In genomic region chr3L:17804511-17804910, dm6 we compare ENCODE assay signal across 1 fruit fly cellular context.
TF ChIP-seq lines count a peak whose summit lies in the region.

ais (minus strand) TSS chr3L:17804715.

TF ChIP-seq in whole organism, embryonic, 481 proteins besides CTCF, POLR2A, EP300 and RAD21 (continued from another document and continues in another):
- TF ChIP-seq chm (GFP tag; IDR thresholded peaks at IDR 0.05; lab: Robert Waterston, UW) (peak; percentile 39; the same call in 1 of the 2 replicates), CG14441 (GFP tag; IDR thresholded peaks at IDR 0.05; lab: Robert Waterston, UW) (no peak), Antp (GFP tag; optimal IDR thresholded peaks at IDR 0.05; lab: Kevin White, UChicago) (no peak), Xbp1 (GFP tag; optimal IDR thresholded peaks at IDR 0.05; lab: Kevin White, UChicago) (peak; percentile 34), wek (GFP tag; optimal IDR thresholded peaks at IDR 0.05; lab: Kevin White, UChicago) (no peak), CG10321 (GFP tag; IDR thresholded peaks at IDR 0.05; lab: Robert Waterston, UW) (no peak), dan (GFP tag; IDR thresholded peaks at IDR 0.05; lab: Robert Waterston, UW) (no peak), zf30C (GFP tag; optimal IDR thresholded peaks at IDR 0.05; lab: Kevin White, UChicago) (no peak), Doc2 (GFP tag; IDR thresholded peaks at IDR 0.05; lab: Robert Waterston, UW) (no peak), Oli (tag; optimal IDR thresholded peaks at IDR 0.05; lab: Kevin White, UChicago) (peak; percentile 17), Hr39 (optimal IDR thresholded peaks at IDR 0.05; lab: Kevin White, UChicago) (no peak), NfI (GFP tag; optimal IDR thresholded peaks at IDR 0.05; lab: Kevin White, UChicago) (peak; percentile 10), Six4 (GFP tag; optimal IDR thresholded peaks at IDR 0.05; lab: Kevin White, UChicago) (no peak), CG6765 (GFP tag; optimal IDR thresholded peaks at IDR 0.05; lab: Kevin White, UChicago) (no peak), CG17829 (tag; optimal IDR thresholded peaks at IDR 0.05; lab: Kevin White, UChicago) (no peak), CG7357 (GFP tag; IDR thresholded peaks at IDR 0.05; lab: Robert Waterston, UW) (no peak), CG14965 (GFP tag; optimal IDR thresholded peaks at IDR 0.05; lab: Kevin White, UChicago; ENCODE audit: borderline replicate concordance) (no peak), gem (tag; optimal IDR thresholded peaks at IDR 0.05; lab: Kevin White, UChicago) (no peak), CG6175 (GFP tag; IDR thresholded peaks at IDR 0.05; lab: Robert Waterston, UW) (no peak), MBD-R2 (GFP tag; IDR thresholded peaks at IDR 0.05; lab: Robert Waterston, UW) (peak; percentile 53), MTF-1 (GFP tag; optimal IDR thresholded peaks at IDR 0.05; lab: Kevin White, UChicago; ENCODE audit: borderline replicate concordance) (no peak), pan (optimal IDR thresholded peaks at IDR 0.05; lab: Kevin White, UChicago) (no peak), pan (GFP tag; optimal IDR thresholded peaks at IDR 0.05 in 1 of 2, IDR thresholded peaks at IDR 0.05 in 1 of 2) (no peak), CG11456 (GFP tag; IDR thresholded peaks at IDR 0.05; lab: Robert Waterston, UW) (no peak), CHES-1-like (GFP tag; optimal IDR thresholded peaks at IDR 0.05; lab: Kevin White, UChicago) (no peak), lilli (GFP tag; optimal IDR thresholded peaks at IDR 0.05; lab: Kevin White, UChicago) (peak; percentile 54), CG12299 (tag; optimal IDR thresholded peaks at IDR 0.05; lab: Kevin White, UChicago) (no peak), CG4328 (GFP tag; optimal IDR thresholded peaks at IDR 0.05; lab: Kevin White, UChicago) (no peak), E2f2 (GFP tag; IDR thresholded peaks at IDR 0.05; lab: Robert Waterston, UW) (peak; percentile 51), Meics (GFP tag; optimal IDR thresholded peaks at IDR 0.05; lab: Kevin White, UChicago) (no peak), CG12391 (tag; optimal IDR thresholded peaks at IDR 0.05; lab: Kevin White, UChicago) (peak; percentile 39), sima (GFP tag; optimal IDR thresholded peaks at IDR 0.05; lab: Kevin White, UChicago) (no peak), schlank (tag; optimal IDR thresholded peaks at IDR 0.05; lab: Kevin White, UChicago) (no peak), CG17802 (tag; optimal IDR thresholded peaks at IDR 0.05; lab: Kevin White, UChicago) (no peak), CG2199 (GFP tag; IDR thresholded peaks at IDR 0.05; lab: Robert Waterston, UW) (no peak), H2.0 (GFP tag; IDR thresholded peaks at IDR 0.05; lab: Robert Waterston, UW) (no peak), CkIIα-i1 (GFP tag; IDR thresholded peaks at IDR 0.05; lab: Robert Waterston, UW) (no peak), nerfin-1 (tag; optimal IDR thresholded peaks at IDR 0.05; lab: Kevin White, UChicago) (no peak), Ptx1 (GFP tag; IDR thresholded peaks at IDR 0.05; lab: Robert Waterston, UW) (no peak), dpn (GFP tag; optimal IDR thresholded peaks at IDR 0.05; lab: Kevin White, UChicago) (peak in 1 of 2 experiments; percentile 10), Poxn (GFP tag; IDR thresholded peaks at IDR 0.05; lab: Robert Waterston, UW) (no peak), Blimp-1 (GFP tag; optimal IDR thresholded peaks at IDR 0.05; lab: Kevin White, UChicago) (no peak), jing (GFP tag; optimal IDR thresholded peaks at IDR 0.05; lab: Kevin White, UChicago) (no peak), p53 (GFP tag; optimal IDR thresholded peaks at IDR 0.05; lab: Kevin White, UChicago) (no peak), Hr78 (GFP tag; optimal IDR thresholded peaks at IDR 0.05; lab: Kevin White, UChicago) (no peak), pnt (GFP tag; optimal IDR thresholded peaks at IDR 0.05; lab: Kevin White, UChicago) (no peak), CG12659 (GFP tag; optimal IDR thresholded peaks at IDR 0.05; lab: Kevin White, UChicago) (peak; percentile 20), CG12071 (GFP tag; optimal IDR thresholded peaks at IDR 0.05; lab: Kevin White, UChicago) (no peak), pum (GFP tag; optimal IDR thresholded peaks at IDR 0.05; lab: Kevin White, UChicago) (no peak), CG4360 (GFP tag; IDR thresholded peaks at IDR 0.05; lab: Robert Waterston, UW) (no peak), CG30403 (GFP tag; optimal IDR thresholded peaks at IDR 0.05; lab: Kevin White, UChicago) (peak; percentile 40), CG13894 (tag; optimal IDR thresholded peaks at IDR 0.05; lab: Kevin White, UChicago) (no peak), chn (GFP tag; optimal IDR thresholded peaks at IDR 0.05; lab: Kevin White, UChicago) (no peak), prd (optimal IDR thresholded peaks at IDR 0.05; lab: Kevin White, UChicago) (no peak), prd (GFP tag; IDR thresholded peaks at IDR 0.05; lab: Robert Waterston, UW) (no peak), CG3726 (GFP tag; IDR thresholded peaks at IDR 0.05; lab: Robert Waterston, UW) (no peak), GATAe (GFP tag; conservative IDR thresholded peaks at IDR 0.05; lab: Robert Waterston, UW) (no peak), vfl (GFP tag; optimal IDR thresholded peaks at IDR 0.05; lab: Kevin White, UChicago) (no peak), emc (GFP tag; optimal IDR thresholded peaks at IDR 0.05; lab: Kevin White, UChicago) (no peak), CG13123 (GFP tag; optimal IDR thresholded peaks at IDR 0.05; lab: Kevin White, UChicago) (no peak), CG10147 (GFP tag; optimal IDR thresholded peaks at IDR 0.05; lab: Kevin White, UChicago) (no peak), CG2120 (GFP tag; optimal IDR thresholded peaks at IDR 0.05; lab: Kevin White, UChicago) (peak; percentile 50), CG11247 (GFP tag; IDR thresholded peaks at IDR 0.05; lab: Robert Waterston, UW) (no peak), chinmo (GFP tag; IDR thresholded peaks at IDR 0.05; lab: Robert Waterston, UW; ENCODE audit: partially characterized antibody) (0 out of 4 replicates have a peak, but pooled peaks have one; percentile 30), vvl (GFP tag; IDR thresholded peaks at IDR 0.05; lab: Robert Waterston, UW) (no peak), unc-4 (GFP tag; IDR thresholded peaks at IDR 0.05; lab: Robert Waterston, UW; ENCODE audit: partially characterized antibody) (no peak), tup (GFP tag; optimal IDR thresholded peaks at IDR 0.05; lab: Kevin White, UChicago) (no peak), CG6683 (GFP tag; optimal IDR thresholded peaks at IDR 0.05; lab: Kevin White, UChicago) (no peak), ATbp (GFP tag; optimal IDR thresholded peaks at IDR 0.05; lab: Kevin White, UChicago) (no peak), Scr (GFP tag; IDR thresholded peaks at IDR 0.05; lab: Robert Waterston, UW; ENCODE audit: partially characterized antibody) (no peak), ind (GFP tag; optimal IDR thresholded peaks at IDR 0.05; lab: Kevin White, UChicago) (no peak), eyg (GFP tag; optimal IDR thresholded peaks at IDR 0.05; lab: Kevin White, UChicago) (no peak), ash1 (GFP tag; optimal IDR thresholded peaks at IDR 0.05; lab: Kevin White, UChicago) (no peak), Dbx (GFP tag; IDR thresholded peaks at IDR 0.05; lab: Robert Waterston, UW) (no peak), lmd (GFP tag; IDR thresholded peaks at IDR 0.05; lab: Robert Waterston, UW) (no peak), Xrp1 (GFP tag; IDR thresholded peaks at IDR 0.05; lab: Robert Waterston, UW) (no peak), Aef1 (GFP tag; IDR thresholded peaks at IDR 0.05; lab: Robert Waterston, UW) (no peak), gsb-n (tag; optimal IDR thresholded peaks at IDR 0.05; lab: Kevin White, UChicago) (no peak), CG4707 (GFP tag; optimal IDR thresholded peaks at IDR 0.05; lab: Kevin White, UChicago) (no peak), CG17359 (tag; optimal IDR thresholded peaks at IDR 0.05; lab: Kevin White, UChicago) (peak; percentile 14), insv (GFP tag; optimal IDR thresholded peaks at IDR 0.05; lab: Kevin White, UChicago) (no peak), Opbp (GFP tag; IDR thresholded peaks at IDR 0.05; lab: Robert Waterston, UW; ENCODE audit: partially characterized antibody) (peak; percentile 42; the same call in 1 of the 3 replicates), Hand (GFP tag; optimal IDR thresholded peaks at IDR 0.05; lab: Kevin White, UChicago) (no peak), CG14667 (GFP tag; IDR thresholded peaks at IDR 0.05; lab: Robert Waterston, UW) (no peak), Sox102F (GFP tag; optimal IDR thresholded peaks at IDR 0.05; lab: Kevin White, UChicago) (peak; percentile 30), row (GFP tag; IDR thresholded peaks at IDR 0.05; lab: Robert Waterston, UW) (peak; percentile 77), CG11560 (tag; IDR thresholded peaks at IDR 0.05; lab: Robert Waterston, UW) (no peak), repo (GFP tag; optimal IDR thresholded peaks at IDR 0.05; lab: Kevin White, UChicago) (no peak), usp (GFP tag; optimal IDR thresholded peaks at IDR 0.05; lab: Kevin White, UChicago) (no peak), Ada2b (GFP tag; IDR thresholded peaks at IDR 0.05; lab: Robert Waterston, UW) (no peak), CG11093 (GFP tag; IDR thresholded peaks at IDR 0.05; lab: Robert Waterston, UW) (no peak), CG10431 (GFP tag; optimal IDR thresholded peaks at IDR 0.05; lab: Kevin White, UChicago) (no peak), CG1603 (tag; optimal IDR thresholded peaks at IDR 0.05; lab: Kevin White, UChicago) (peak; percentile 53), hkb (optimal IDR thresholded peaks at IDR 0.05; lab: Kevin White, UChicago) (no peak), hkb (GFP tag; IDR thresholded peaks at IDR 0.05; lab: Robert Waterston, UW) (no peak), tio (GFP tag; optimal IDR thresholded peaks at IDR 0.05; lab: Kevin White, UChicago) (no peak), CG43689 (GFP tag; IDR thresholded peaks at IDR 0.05; lab: Robert Waterston, UW) (no peak), ac (GFP tag; optimal IDR thresholded peaks at IDR 0.05; lab: Kevin White, UChicago) (no peak), Med (GFP tag; lab: Kevin White, UChicago) (peak; percentile 69), Hmx (GFP tag; optimal IDR thresholded peaks at IDR 0.05; lab: Kevin White, UChicago) (no peak), Mad (GFP tag; optimal IDR thresholded peaks at IDR 0.05; lab: Kevin White, UChicago) (no peak), CG15011 (GFP tag; optimal IDR thresholded peaks at IDR 0.05; lab: Kevin White, UChicago) (no peak), Elba2 (GFP tag; optimal IDR thresholded peaks at IDR 0.05; lab: Kevin White, UChicago) (no peak), BEAF-32 (GFP tag; optimal IDR thresholded peaks at IDR 0.05; lab: Kevin White, UChicago) (peak; percentile 34), ci (GFP tag; IDR thresholded peaks at IDR 0.05; lab: Robert Waterston, UW) (peak; percentile 38; the same call in 1 of the 3 replicates), CG10654 (GFP tag; optimal IDR thresholded peaks at IDR 0.05; lab: Kevin White, UChicago) (no peak), CG32767 (GFP tag; IDR thresholded peaks at IDR 0.05; lab: Robert Waterston, UW) (no peak), gcm (GFP tag; optimal IDR thresholded peaks at IDR 0.05; lab: Kevin White, UChicago) (no peak), CG18599 (GFP tag; optimal IDR thresholded peaks at IDR 0.05; lab: Kevin White, UChicago) (no peak), grn (GFP tag; optimal IDR thresholded peaks at IDR 0.05; lab: Kevin White, UChicago) (no peak), zfh2 (GFP tag; optimal IDR thresholded peaks at IDR 0.05; lab: Kevin White, UChicago) (peak; percentile 11), Dip2 (GFP tag; IDR thresholded peaks at IDR 0.05; lab: Robert Waterston, UW) (no peak), CG5180 (GFP tag; optimal IDR thresholded peaks at IDR 0.05; lab: Kevin White, UChicago) (no peak), CG11696 (GFP tag; IDR thresholded peaks at IDR 0.05; lab: Robert Waterston, UW) (no peak), Dad (GFP tag; optimal IDR thresholded peaks at IDR 0.05; lab: Kevin White, UChicago) (no peak), CG6689 (GFP tag; IDR thresholded peaks at IDR 0.05; lab: Robert Waterston, UW) (no peak), gro (GFP tag; optimal IDR thresholded peaks at IDR 0.05; lab: Kevin White, UChicago) (no peak), CG12155 (GFP tag; optimal IDR thresholded peaks at IDR 0.05; lab: Kevin White, UChicago) (no peak), CG8290 (GFP tag; optimal IDR thresholded peaks at IDR 0.05; lab: Kevin White, UChicago) (no peak), CG8290 (tag; optimal IDR thresholded peaks at IDR 0.05; lab: Kevin White, UChicago) (peak in 1 of 2 experiments; percentile 56), lov (optimal IDR thresholded peaks at IDR 0.05; lab: Kevin White, UChicago) (no peak), lov (GFP tag; IDR thresholded peaks at IDR 0.05; lab: Robert Waterston, UW) (no peak), chif (GFP tag; optimal IDR thresholded peaks at IDR 0.05; lab: Kevin White, UChicago) (no peak), bab2 (GFP tag; optimal IDR thresholded peaks at IDR 0.05; lab: Kevin White, UChicago) (no peak), PHDP (tag; optimal IDR thresholded peaks at IDR 0.05; lab: Kevin White, UChicago) (peak; percentile 22), CG11504 (tag; optimal IDR thresholded peaks at IDR 0.05; lab: Kevin White, UChicago) (no peak), Sox100B (GFP tag; optimal IDR thresholded peaks at IDR 0.05; lab: Kevin White, UChicago) (no peak), CG34224 (GFP tag; IDR thresholded peaks at IDR 0.05; lab: Robert Waterston, UW; ENCODE audit: partially characterized antibody) (no peak), tna (GFP tag; IDR thresholded peaks at IDR 0.05; lab: Robert Waterston, UW; ENCODE audit: partially characterized antibody) (no peak; the same call in 1 of the 2 replicates), abd-A (tag; optimal IDR thresholded peaks at IDR 0.05; lab: Kevin White, UChicago) (no peak), twi (tag; optimal IDR thresholded peaks at IDR 0.05; lab: Kevin White, UChicago) (no peak), CG17186 (GFP tag; optimal IDR thresholded peaks at IDR 0.05; lab: Kevin White, UChicago) (no peak), salm (tag; optimal IDR thresholded peaks at IDR 0.05; lab: Kevin White, UChicago) (no peak), danr (GFP tag; IDR thresholded peaks at IDR 0.05; lab: Robert Waterston, UW) (no peak), esg (GFP tag; conservative IDR thresholded peaks at IDR 0.05; lab: Robert Waterston, UW) (no peak), CG14050 (GFP tag; IDR thresholded peaks at IDR 0.05; lab: Robert Waterston, UW) (no peak), CG31388 (GFP tag; optimal IDR thresholded peaks at IDR 0.05; lab: Kevin White, UChicago) (no peak), CG13624 (GFP tag; optimal IDR thresholded peaks at IDR 0.05; lab: Kevin White, UChicago) (peak; percentile 26), ken (GFP tag; IDR thresholded peaks at IDR 0.05; lab: Robert Waterston, UW) (no peak)
